Worm (Caenorhabditis elegans): ENCODE data around the gene gldi-2.

- TF ChIP-seq ama-1 (optimal IDR thresholded peaks at IDR 0.05): no peak
- no peak for TF ChIP-seq scrt-1 (GFP tag; IDR thresholded peaks at IDR 0.05)
- TF ChIP-seq flt-1 (GFP tag; IDR thresholded peaks at IDR 0.05): no peak
- no peak for TF ChIP-seq tra-4 (tag; optimal IDR thresholded peaks at IDR 0.05)
Observed at ce11 chrII:6810663-6811062, 27.4 kb downstream of the gldi-2 start, which contains the start of gene snt-1.

All from whole organism, early embryonic.